Fruit fly (Drosophila melanogaster) whole organism, embryonic: ENCODE measurements around the gene CG31219.

Experiments used
- B-H2 ChIP-seq: fragments of 200-800 bp; sonication (Bioruptor generic); optimal IDR thresholded peaks from 2 replicates; lab custom pipeline; 2018; ENCODE audit warnings: missing biosample characterization, mild to moderate bottlenecking, missing genetic modification characterization
- Bdp1 ChIP-seq: fragments of 200-800 bp; sonication (Bioruptor generic); optimal IDR thresholded peaks from 3 replicates; lab custom pipeline; 2016; ENCODE audit warnings: missing biosample characterization, missing genetic modification characterization
- Bgb ChIP-seq: fragments of 200-800 bp; sonication (Bioruptor generic); IDR thresholded peaks from 2 replicates; pipeline ENCODE4 v1.3.6; 2022; ENCODE audit warnings: missing biosample characterization, missing genetic modification characterization; ENCODE audit not compliant: partially characterized antibody
- CG10366 ChIP-seq: fragments of 200-800 bp; sonication (Bioruptor generic); IDR thresholded peaks from 2 replicates; pipeline ENCODE4 v1.3.6; 2022; ENCODE audit warnings: missing biosample characterization, missing genetic modification characterization
- CG10431 ChIP-seq: fragments of 200-800 bp; sonication (Bioruptor generic); optimal IDR thresholded peaks from 3 replicates; lab custom pipeline; 2018; ENCODE audit warnings: missing biosample characterization, mild to moderate bottlenecking, missing genetic modification characterization
- CG10462 ChIP-seq: fragments of 200-800 bp; sonication (Bioruptor generic); optimal IDR thresholded peaks from 2 replicates; lab custom pipeline; 2016; ENCODE audit warnings: missing biosample characterization, missing genetic modification characterization
- CG1529 ChIP-seq: fragments of 200-800 bp; sonication (Bioruptor generic); optimal IDR thresholded peaks from 3 replicates; lab custom pipeline; 2018; ENCODE audit warnings: missing biosample characterization, missing genetic modification characterization
- CG15514 ChIP-seq: fragments of 200-800 bp; sonication (Bioruptor generic); optimal IDR thresholded peaks from 3 replicates; lab custom pipeline; 2017; ENCODE audit warnings: missing biosample characterization, missing genetic modification characterization, mild to moderate bottlenecking, moderate library complexity, missing genetic modification reagents
- CG17359 ChIP-seq: fragments of 200-800 bp; sonication (Bioruptor generic); optimal IDR thresholded peaks from 3 replicates; lab custom pipeline; 2018; ENCODE audit warnings: missing biosample characterization, mild to moderate bottlenecking, missing genetic modification characterization, moderate library complexity
- CG17829 ChIP-seq: fragments of 200-800 bp; optimal IDR thresholded peaks from 2 replicates; lab custom pipeline; 2019; ENCODE audit warnings: missing biosample characterization, mild to moderate bottlenecking, missing genetic modification characterization, moderate library complexity
- CG2712 ChIP-seq: fragments of 200-800 bp; optimal IDR thresholded peaks from 3 replicates; lab custom pipeline; 2019; ENCODE audit warnings: missing biosample characterization, mild to moderate bottlenecking, missing genetic modification characterization, moderate library complexity
- CG30403 ChIP-seq: fragments of 200-800 bp; sonication (Bioruptor generic); optimal IDR thresholded peaks from 3 replicates; lab custom pipeline; 2016; ENCODE audit warnings: missing biosample characterization, missing genetic modification characterization
- CG3065 ChIP-seq: fragments of 200-800 bp; sonication (Bioruptor generic); optimal IDR thresholded peaks from 2 replicates; lab custom pipeline; 2016; ENCODE audit warnings: missing biosample characterization, missing genetic modification characterization
- CG31388 ChIP-seq: fragments of 200-800 bp; sonication (Bioruptor generic); optimal IDR thresholded peaks from 2 replicates; lab custom pipeline; 2016; ENCODE audit warnings: missing biosample characterization, missing genetic modification characterization
- CG3281 ChIP-seq: fragments of 200-800 bp; sonication (Bioruptor generic); optimal IDR thresholded peaks from 3 replicates; lab custom pipeline; 2017; ENCODE audit warnings: missing biosample characterization, mild to moderate bottlenecking, missing genetic modification characterization
- CG34422 ChIP-seq: fragments of 200-800 bp; sonication (Bioruptor generic); IDR thresholded peaks from 3 replicates; pipeline ENCODE4 v1.3.6; 2022; ENCODE audit warnings: missing biosample characterization, missing genetic modification characterization
- CG7745 ChIP-seq: fragments of 200-800 bp; sonication (Bioruptor generic); optimal IDR thresholded peaks from 2 replicates; lab custom pipeline; 2018; ENCODE audit warnings: missing biosample characterization, mild to moderate bottlenecking, missing genetic modification characterization, moderate library complexity
- CG8089 ChIP-seq: fragments of 200-800 bp; sonication (Bioruptor generic); optimal IDR thresholded peaks from 3 replicates; lab custom pipeline; 2016; ENCODE audit warnings: missing biosample characterization, missing genetic modification characterization
- CG9932 ChIP-seq: fragments of 200-800 bp; sonication (Bioruptor generic); IDR thresholded peaks from 2 replicates; pipeline ENCODE4 v1.3.6; 2022; ENCODE audit warnings: missing biosample characterization, missing genetic modification characterization
- CoRest ChIP-seq: fragments of 200-800 bp; sonication (Bioruptor generic); optimal IDR thresholded peaks from 3 replicates; lab custom pipeline; 2018; ENCODE audit warnings: missing biosample characterization, mild to moderate bottlenecking, missing genetic modification characterization, moderate library complexity
- Dref ChIP-seq: fragments of 200-800 bp; sonication (Bioruptor generic); IDR thresholded peaks from 2 replicates; pipeline ENCODE4 v1.3.6; 2022; ENCODE audit warnings: missing biosample characterization, missing genetic modification characterization
- E2f1 ChIP-seq: fragments of 200-800 bp; sonication (Bioruptor generic); IDR thresholded peaks from 2 replicates; pipeline ENCODE4 v1.3.6; 2022; ENCODE audit warnings: missing biosample characterization, missing genetic modification characterization
- Ets97D ChIP-seq: fragments of 200-800 bp; sonication (Bioruptor generic); optimal IDR thresholded peaks from 3 replicates; lab custom pipeline; 2016; ENCODE audit warnings: missing biosample characterization, missing genetic modification characterization
- Fer1 ChIP-seq: fragments of 200-800 bp; sonication (Bioruptor generic); optimal IDR thresholded peaks from 2 replicates; lab custom pipeline; 2017; ENCODE audit warnings: missing biosample characterization, mild to moderate bottlenecking, missing genetic modification characterization
- HLH54F ChIP-seq: fragments of 200-800 bp; sonication (Bioruptor generic); optimal IDR thresholded peaks from 3 replicates; lab custom pipeline; 2016; ENCODE audit warnings: missing biosample characterization, missing genetic modification characterization
- Hr3 ChIP-seq: fragments of 200-800 bp; sonication (Bioruptor generic); optimal IDR thresholded peaks from 3 replicates; lab custom pipeline; 2016; ENCODE audit warnings: missing biosample characterization, missing genetic modification characterization
- Lpt ChIP-seq: fragments of >200 bp; optimal IDR thresholded peaks from 2 replicates; lab custom pipeline; 2018; ENCODE audit warnings: missing biosample characterization, missing genetic modification characterization
- MESR4 ChIP-seq: fragments of 200-800 bp; sonication (Bioruptor generic); optimal IDR thresholded peaks from 2 replicates; lab custom pipeline; 2018; ENCODE audit warnings: missing biosample characterization, mild to moderate bottlenecking, missing genetic modification characterization, moderate library complexity
- Myb ChIP-seq: fragments of 200-800 bp; sonication (Bioruptor generic); optimal IDR thresholded peaks from 2 replicates; lab custom pipeline; 2016; ENCODE audit warnings: missing biosample characterization, missing genetic modification characterization
- Side ChIP-seq: fragments of 200-800 bp; sonication (Bioruptor generic); optimal IDR thresholded peaks from 2 replicates; lab custom pipeline; 2016; ENCODE audit warnings: missing biosample characterization, missing genetic modification characterization
- ase ChIP-seq: fragments of 200-800 bp; sonication (Bioruptor generic); IDR thresholded peaks from 3 replicates; pipeline ENCODE4 v1.3.6; 2022; ENCODE audit warnings: missing biosample characterization, missing genetic modification characterization
- ash1 ChIP-seq: fragments of 200-800 bp; sonication (Bioruptor generic); optimal IDR thresholded peaks from 2 replicates; lab custom pipeline; 2018; ENCODE audit warnings: missing biosample characterization, mild to moderate bottlenecking, missing genetic modification characterization
- cg ChIP-seq: fragments of 200-800 bp; sonication (Bioruptor generic); optimal IDR thresholded peaks from 3 replicates; lab custom pipeline; 2019; ENCODE audit warnings: missing biosample characterization, mild to moderate bottlenecking, missing genetic modification characterization, moderate library complexity
- en ChIP-seq: fragments of 200-800 bp; sonication (Bioruptor generic); optimal IDR thresholded peaks from 2 replicates; lab custom pipeline; 2016; ENCODE audit warnings: missing biosample characterization, missing genetic modification characterization
- esg ChIP-seq: fragments of 200-800 bp; sonication (Bioruptor generic); conservative IDR thresholded peaks from 2 replicates; pipeline ENCODE4 v1.3.6; 2022; ENCODE audit warnings: missing biosample characterization, missing genetic modification characterization
- fd3F ChIP-seq: fragments of 200-800 bp; sonication (Bioruptor generic); optimal IDR thresholded peaks from 2 replicates; lab custom pipeline; 2018; ENCODE audit warnings: missing biosample characterization, mild to moderate bottlenecking, missing genetic modification characterization, moderate library complexity
- gsb ChIP-seq: fragments of 200-800 bp; sonication (Bioruptor generic); IDR thresholded peaks from 2 replicates; pipeline ENCODE4 v1.3.6; 2022; ENCODE audit warnings: missing biosample characterization, missing genetic modification characterization
- jigr1 ChIP-seq: fragments of 200-800 bp; sonication (Bioruptor generic); IDR thresholded peaks from 3 replicates; pipeline ENCODE4 v1.3.6; 2022; ENCODE audit warnings: missing biosample characterization, missing genetic modification characterization
- knrl ChIP-seq: fragments of 200-800 bp; sonication (Bioruptor generic); IDR thresholded peaks from 3 replicates; pipeline ENCODE4 v1.3.6; 2022; ENCODE audit warnings: missing biosample characterization, missing genetic modification characterization; ENCODE audit not compliant: partially characterized antibody
- lbe ChIP-seq: fragments of 200-800 bp; sonication (Bioruptor generic); optimal IDR thresholded peaks from 2 replicates; lab custom pipeline; 2016; ENCODE audit warnings: missing biosample characterization, mild to moderate bottlenecking, missing genetic modification characterization
- lmd ChIP-seq: fragments of 200-800 bp; sonication (Bioruptor generic); IDR thresholded peaks from 2 replicates; pipeline ENCODE4 v1.3.6; 2022; ENCODE audit warnings: missing biosample characterization, missing genetic modification characterization
- maf-S ChIP-seq: fragments of 200-800 bp; sonication (Bioruptor generic); optimal IDR thresholded peaks from 2 replicates; lab custom pipeline; 2016; ENCODE audit warnings: missing biosample characterization, missing genetic modification characterization
- mirr ChIP-seq: fragments of 200-800 bp; sonication (Bioruptor generic); optimal IDR thresholded peaks from 3 replicates; lab custom pipeline; 2018; ENCODE audit warnings: missing biosample characterization, mild to moderate bottlenecking, missing genetic modification characterization
- nom ChIP-seq: fragments of 200-800 bp; sonication (Bioruptor generic); optimal IDR thresholded peaks from 2 replicates; lab custom pipeline; 2017; ENCODE audit warnings: missing biosample characterization, missing genetic modification characterization, mild to moderate bottlenecking, moderate library complexity, missing genetic modification reagents
- salm ChIP-seq: fragments of 200-800 bp; sonication (Bioruptor generic); optimal IDR thresholded peaks from 2 replicates; lab custom pipeline; 2018; ENCODE audit warnings: missing biosample characterization, mild to moderate bottlenecking, missing genetic modification characterization
- shn ChIP-seq: fragments of 200-800 bp; sonication (Bioruptor generic); optimal IDR thresholded peaks from 3 replicates; lab custom pipeline; 2016; ENCODE audit warnings: missing biosample characterization, missing genetic modification characterization
- slou ChIP-seq: fragments of 200-800 bp; sonication (Bioruptor generic); optimal IDR thresholded peaks from 3 replicates; lab custom pipeline; 2016; ENCODE audit warnings: missing biosample characterization, missing genetic modification characterization
- so ChIP-seq: fragments of 200-800 bp; sonication (Bioruptor generic); IDR thresholded peaks from 3 replicates; pipeline ENCODE4 v1.3.6; 2022; ENCODE audit warnings: missing biosample characterization, missing genetic modification characterization
- sug ChIP-seq: fragments of 200-800 bp; optimal IDR thresholded peaks from 2 replicates; lab custom pipeline; 2019; ENCODE audit warnings: missing biosample characterization, mild to moderate bottlenecking, missing genetic modification characterization, moderate library complexity
- toy ChIP-seq: fragments of 200-800 bp; sonication (Bioruptor generic); IDR thresholded peaks from 2 replicates; pipeline ENCODE4 v1.3.6; 2022; ENCODE audit warnings: missing biosample characterization, missing genetic modification characterization
- ttk ChIP-seq: fragments of 200-800 bp; sonication (Bioruptor generic); IDR thresholded peaks from 2 replicates; pipeline ENCODE4 v2.1.2; 2022; ENCODE audit warnings: missing biosample characterization, missing genetic modification characterization
- usp ChIP-seq: fragments of >200 bp; optimal IDR thresholded peaks from 2 replicates; lab custom pipeline; 2017; ENCODE audit warnings: missing biosample characterization, missing genetic modification characterization
- vvl ChIP-seq: fragments of 200-800 bp; sonication (Bioruptor generic); IDR thresholded peaks from 2 replicates; pipeline ENCODE4 v1.3.6; 2022; ENCODE audit warnings: missing biosample characterization, missing genetic modification characterization

CG31219 gene

DNA sequence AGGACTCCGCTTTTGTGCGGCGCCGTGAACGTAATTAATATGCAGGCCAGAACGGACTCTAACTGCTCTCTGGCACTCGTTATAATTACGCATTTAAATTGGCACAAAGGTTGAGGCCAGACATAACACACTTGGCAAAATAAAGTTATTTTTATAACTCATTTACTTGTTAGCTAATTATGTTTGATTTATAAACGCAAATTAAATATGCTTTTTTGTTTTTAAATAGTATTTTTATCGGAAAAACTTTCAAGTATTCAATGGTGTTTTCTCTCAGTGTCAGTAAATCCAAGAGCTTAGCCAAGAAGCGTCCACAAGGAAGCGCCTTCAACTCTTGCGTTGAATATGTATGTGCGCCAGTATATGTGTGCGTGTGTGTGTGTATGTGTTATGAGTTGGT lies 22.1 kb downstream of the CG31219 start (continued):
- no peak for TF ChIP-seq lbe (GFP tag; lab: Kevin White, UChicago)
- TF ChIP-seq Myb = no peak
- TF ChIP-seq CG2712 (tag; lab: Kevin White, UChicago) = no peak
- TF ChIP-seq cg = no peak
- no peak for TF ChIP-seq mirr (GFP tag; lab: Kevin White, UChicago)
- TF ChIP-seq vvl (GFP tag; lab: Robert Waterston, UW) = peak; percentile 61
- no peak for TF ChIP-seq CG7745 (tag; lab: Kevin White, UChicago)
- TF ChIP-seq Dref (GFP tag; lab: Robert Waterston, UW) = no peak
- no peak for TF ChIP-seq sug (tag; lab: Kevin White, UChicago)
- no peak for TF ChIP-seq CG34422
- no peak for TF ChIP-seq knrl (GFP tag; lab: Robert Waterston, UW)
- no peak for TF ChIP-seq CG31388 (GFP tag; lab: Kevin White, UChicago)
- TF ChIP-seq CG10431 (GFP tag; lab: Kevin White, UChicago) = no peak
- peak; percentile 21; the same call in 1 of the 2 replicates for TF ChIP-seq lmd (GFP tag; lab: Robert Waterston, UW)
- no peak for TF ChIP-seq CG10366 (GFP tag; lab: Robert Waterston, UW)
- TF ChIP-seq Lpt (GFP tag; lab: Kevin White, UChicago) = no peak
- no peak for TF ChIP-seq en (GFP tag; lab: Kevin White, UChicago)
- no peak for TF ChIP-seq toy (GFP tag; lab: Robert Waterston, UW)
- TF ChIP-seq fd3F (GFP tag; lab: Kevin White, UChicago) = no peak
- TF ChIP-seq CG30403 = peak; percentile 31
- peak; percentile 10 for TF ChIP-seq CG17359 (tag; lab: Kevin White, UChicago)
- no peak for TF ChIP-seq HLH54F (GFP tag; lab: Kevin White, UChicago)
- no peak for TF ChIP-seq usp (GFP tag; lab: Kevin White, UChicago)
- no peak for TF ChIP-seq Side (GFP tag; lab: Kevin White, UChicago)
- TF ChIP-seq Bdp1 (GFP tag; lab: Kevin White, UChicago) = no peak
- peak; percentile 42 for TF ChIP-seq Fer1 (GFP tag; lab: Kevin White, UChicago)
- no peak for TF ChIP-seq CG10462
- TF ChIP-seq esg = no peak
- no peak for TF ChIP-seq shn (GFP tag; lab: Kevin White, UChicago)
- TF ChIP-seq B-H2 (GFP tag; lab: Kevin White, UChicago) = no peak
- TF ChIP-seq gsb (GFP tag; lab: Robert Waterston, UW) = no peak
- peak; percentile 13 for TF ChIP-seq CG3281 (GFP tag; lab: Kevin White, UChicago)
- TF ChIP-seq salm (tag; lab: Kevin White, UChicago) = no peak
- no peak for TF ChIP-seq CG8089 (GFP tag; lab: Kevin White, UChicago)
- no peak for TF ChIP-seq Hr3 (GFP tag; lab: Kevin White, UChicago)
- no peak for TF ChIP-seq E2f1 (GFP tag; lab: Robert Waterston, UW)
- no peak for TF ChIP-seq CoRest (tag; lab: Kevin White, UChicago)
- TF ChIP-seq jigr1 (GFP tag; lab: Robert Waterston, UW) = no peak
- TF ChIP-seq maf-S (GFP tag; lab: Kevin White, UChicago) = no peak
- no peak for TF ChIP-seq slou (GFP tag; lab: Kevin White, UChicago)
- peak; percentile 20; the same call in 1 of the 2 replicates for TF ChIP-seq CG9932 (GFP tag; lab: Robert Waterston, UW)
- TF ChIP-seq CG17829 (tag; lab: Kevin White, UChicago) = no peak
- TF ChIP-seq nom (GFP tag; lab: Kevin White, UChicago) = no peak
- no peak for TF ChIP-seq MESR4 (GFP tag; lab: Kevin White, UChicago)
- TF ChIP-seq so = no peak
- no peak for TF ChIP-seq CG1529 (GFP tag; lab: Kevin White, UChicago)
- no peak for TF ChIP-seq Bgb
- no peak for TF ChIP-seq Ets97D (GFP tag; lab: Kevin White, UChicago)
- TF ChIP-seq CG15514 = no peak
- no peak for TF ChIP-seq ttk
- no peak for TF ChIP-seq CG3065 (GFP tag; lab: Kevin White, UChicago)
- TF ChIP-seq ash1 = no peak
- TF ChIP-seq ase = no peak
